Fruit fly (Drosophila melanogaster): ENCODE results near the gene Had1.

Gene Had1

DNA sequence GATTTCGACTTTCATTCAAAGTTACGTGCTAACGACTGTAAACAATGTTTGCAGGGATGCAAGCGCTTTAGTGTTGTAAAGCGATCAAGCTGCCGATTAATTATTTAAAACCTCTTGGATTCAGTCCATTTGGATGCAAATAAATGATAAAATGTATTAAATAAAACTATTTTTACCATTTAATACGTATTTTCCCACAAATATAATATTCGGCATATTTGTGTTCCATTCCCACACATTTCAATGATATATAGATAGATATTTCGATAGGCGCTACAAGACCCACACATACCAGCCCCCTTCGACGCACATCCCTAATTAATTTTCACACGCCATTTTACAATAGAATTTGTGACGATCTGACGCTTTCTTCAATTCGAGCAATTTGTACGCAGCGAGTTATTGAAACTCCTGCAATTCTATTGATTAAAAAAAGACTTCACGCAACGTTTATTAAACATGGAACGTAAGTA lies 19.9 kb downstream of the Had1 start, which contains the start of the genes CG32576 and caz (continued):
- TF ChIP-seq CG33557 (GFP tag; optimal IDR thresholded peaks at IDR 0.05), result peak; percentile 25
- TF ChIP-seq ro (GFP tag; IDR thresholded peaks at IDR 0.05), result no peak
- TF ChIP-seq Dip2 (GFP tag; IDR thresholded peaks at IDR 0.05), result no peak
- TF ChIP-seq nau (GFP tag; optimal IDR thresholded peaks at IDR 0.05), result no peak
- TF ChIP-seq amos (GFP tag; IDR thresholded peaks at IDR 0.05; ENCODE audit: partially characterized antibody), result peak; percentile 64
- TF ChIP-seq nerfin-1 (tag; optimal IDR thresholded peaks at IDR 0.05), result peak; percentile 35
- TF ChIP-seq CG12659 (GFP tag; optimal IDR thresholded peaks at IDR 0.05), result peak; percentile 83
- no peak for TF ChIP-seq cas (GFP tag; IDR thresholded peaks at IDR 0.05)
- TF ChIP-seq nom (GFP tag; optimal IDR thresholded peaks at IDR 0.05), result no peak
- TF ChIP-seq Aef1 (GFP tag; IDR thresholded peaks at IDR 0.05), result no peak
- TF ChIP-seq CG12236 (GFP tag; optimal IDR thresholded peaks at IDR 0.05), result no peak
- TF ChIP-seq CG12155 (GFP tag; optimal IDR thresholded peaks at IDR 0.05), result peak; percentile 37
- TF ChIP-seq peb (GFP tag; IDR thresholded peaks at IDR 0.05), result no peak
- TF ChIP-seq gem (tag; optimal IDR thresholded peaks at IDR 0.05), result peak; percentile 57
- no peak for TF ChIP-seq rib (GFP tag; IDR thresholded peaks at IDR 0.05)
- peak; percentile 36; the same call in 1 of the 2 replicates for TF ChIP-seq Xrp1 (GFP tag; IDR thresholded peaks at IDR 0.05)
- TF ChIP-seq Tbp (GFP tag; optimal IDR thresholded peaks at IDR 0.05), result no peak
- TF ChIP-seq Oli (tag; optimal IDR thresholded peaks at IDR 0.05), result no peak
- TF ChIP-seq CG4707 (GFP tag; optimal IDR thresholded peaks at IDR 0.05), result no peak
- TF ChIP-seq zen (tag; optimal IDR thresholded peaks at IDR 0.05), result peak; percentile 73
- TF ChIP-seq CHES-1-like (GFP tag; optimal IDR thresholded peaks at IDR 0.05), result no peak
- TF ChIP-seq CG34224 (GFP tag; IDR thresholded peaks at IDR 0.05; ENCODE audit: partially characterized antibody), result peak; percentile 60
- TF ChIP-seq CG18764 (GFP tag; optimal IDR thresholded peaks at IDR 0.05), result no peak
- TF ChIP-seq CG16813 (GFP tag; IDR thresholded peaks at IDR 0.05; ENCODE audit: partially characterized antibody), result peak; percentile 64
- TF ChIP-seq row (GFP tag; IDR thresholded peaks at IDR 0.05), result peak; percentile 76
- TF ChIP-seq scrt (GFP tag; optimal IDR thresholded peaks at IDR 0.05), result no peak
- TF ChIP-seq CG15601 (tag; optimal IDR thresholded peaks at IDR 0.05), result peak; percentile 72
- no peak for TF ChIP-seq CG1024 (GFP tag; IDR thresholded peaks at IDR 0.05)
- TF ChIP-seq cato (GFP tag; optimal IDR thresholded peaks at IDR 0.05; ENCODE audit: borderline replicate concordance), result no peak
- 0 out of 2 replicates have a peak, but pooled peaks have one; percentile 11 for TF ChIP-seq CG6689 (GFP tag; IDR thresholded peaks at IDR 0.05)
- no peak for TF ChIP-seq CG8290 (GFP tag; optimal IDR thresholded peaks at IDR 0.05)
- TF ChIP-seq CG8290 (tag; optimal IDR thresholded peaks at IDR 0.05), result peak in 1 of 2 experiments; percentile 33
- TF ChIP-seq grau (tag; optimal IDR thresholded peaks at IDR 0.05), result peak; percentile 44
- TF ChIP-seq CG13775 (GFP tag; optimal IDR thresholded peaks at IDR 0.05), result no peak
- no peak for TF ChIP-seq stc (GFP tag; IDR thresholded peaks at IDR 0.05)
- TF ChIP-seq CG8478 (optimal IDR thresholded peaks at IDR 0.05), result no peak
- TF ChIP-seq kah (GFP tag; optimal IDR thresholded peaks at IDR 0.05), result no peak
- TF ChIP-seq az2 (GFP tag; optimal IDR thresholded peaks at IDR 0.05), result peak; percentile 29
- no peak for TF ChIP-seq E2f1 (GFP tag; IDR thresholded peaks at IDR 0.05)
- TF ChIP-seq aop (GFP tag; IDR thresholded peaks at IDR 0.05), result no peak
- TF ChIP-seq unc-4 (GFP tag; IDR thresholded peaks at IDR 0.05; ENCODE audit: partially characterized antibody), result peak; percentile 73
- TF ChIP-seq CG11456 (GFP tag; IDR thresholded peaks at IDR 0.05), result no peak
- TF ChIP-seq CG11093 (GFP tag; IDR thresholded peaks at IDR 0.05), result no peak
- peak; percentile 2 to 88 for TF ChIP-seq crp (GFP tag; optimal IDR thresholded peaks at IDR 0.05)
- TF ChIP-seq dysf (GFP tag; IDR thresholded peaks at IDR 0.05), result no peak
- TF ChIP-seq gsb (GFP tag; IDR thresholded peaks at IDR 0.05), result no peak
- TF ChIP-seq caup (GFP tag; optimal IDR thresholded peaks at IDR 0.05; ENCODE audit: severe bottlenecking), result peak; percentile 37
- TF ChIP-seq twi (tag; optimal IDR thresholded peaks at IDR 0.05), result peak; percentile 22
- peak in 1 of 2 experiments; percentile 19 for TF ChIP-seq Hr51 (GFP tag; optimal IDR thresholded peaks at IDR 0.05)
- no peak for TF ChIP-seq tio (GFP tag; optimal IDR thresholded peaks at IDR 0.05)
- no peak for TF ChIP-seq CG2678 (tag; optimal IDR thresholded peaks at IDR 0.05)

All from whole organism, embryonic.